Worm (Caenorhabditis elegans) whole organism, early embryonic: Measurements from ENCODE around the gene pph-5.

Source experiments
- B0310.2 ChIP-seq: sonication (generic microtip); optimal IDR thresholded peaks from 2 replicates; lab custom pipeline; 2016; ENCODE audit warnings: mild to moderate bottlenecking, missing genetic modification characterization, missing compliant biosample characterization
- aly-1 ChIP-seq: sonication (generic microtip); optimal IDR thresholded peaks from 2 replicates; lab custom pipeline; 2016; ENCODE audit warnings: missing genetic modification characterization, missing compliant biosample characterization
- ama-1 ChIP-seq: fragments of 150-350 bp; optimal IDR thresholded peaks from 2 replicates; lab custom pipeline; 2014
- flt-1 ChIP-seq: fragments of 200-800 bp; sonication (Bioruptor generic); IDR thresholded peaks from 2 replicates; pipeline ENCODE4 v1.3.6; 2022; ENCODE audit warnings: missing genetic modification characterization, missing compliant biosample characterization
- pes-1 ChIP-seq: fragments of 200-800 bp; sonication (Bioruptor generic); IDR thresholded peaks from 2 replicates; pipeline ENCODE4 v1.3.6; 2022; ENCODE audit warnings: missing genetic modification reagents, missing genetic modification characterization, missing compliant biosample characterization
- sea-1 ChIP-seq: fragments of 200-800 bp; sonication (Bioruptor generic); conservative IDR thresholded peaks from 2 replicates; pipeline ENCODE4 v1.3.6; 2022; ENCODE audit warnings: missing genetic modification characterization, missing compliant biosample characterization
- tbx-37 ChIP-seq: fragments of 200-800 bp; sonication (Bioruptor generic); conservative IDR thresholded peaks from 2 replicates; pipeline ENCODE4 v1.3.6; 2022; ENCODE audit warnings: missing genetic modification reagents, missing genetic modification characterization, missing compliant biosample characterization

DNA sequence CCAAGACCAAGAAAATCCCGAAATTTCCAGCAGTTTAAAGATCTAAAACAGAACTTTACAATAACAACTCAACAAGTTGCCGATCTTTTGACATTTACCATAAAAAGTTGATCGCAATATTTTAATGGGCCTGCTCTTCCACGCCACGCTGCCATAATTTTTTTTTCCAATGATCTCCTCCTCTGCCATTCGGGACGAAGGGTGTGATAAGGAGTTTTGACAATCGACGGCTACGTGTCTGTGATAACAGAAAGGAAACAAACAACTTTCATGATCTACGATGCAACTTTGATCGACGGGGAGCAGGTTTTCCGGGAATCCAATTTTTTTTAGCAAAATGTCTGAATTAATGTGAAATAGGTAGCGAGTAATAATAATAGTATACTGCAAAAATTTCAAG, 16.6 kb downstream of the pph-5 start:
- TF ChIP-seq ama-1 (lab: Kevin White, UChicago) (no peak), aly-1 (no peak), flt-1 (GFP tag; lab: Robert Waterston, UW) (no peak), B0310.2 (tag; lab: Kevin White, UChicago) (no peak), pes-1 (GFP tag; lab: Robert Waterston, UW) (no peak), sea-1 (GFP tag; lab: Robert Waterston, UW) (no peak), tbx-37 (GFP tag; lab: Robert Waterston, UW) (no peak)
